Fruit fly (Drosophila melanogaster): Measurements from ENCODE around the gene nop5.

nop5 gene

dm6 chr2L:6925114-6925513, 6.6 kb upstream of the nop5 start:
- TF ChIP-seq CG3919 (GFP tag; optimal IDR thresholded peaks at IDR 0.05) = no peak
- no peak for TF ChIP-seq Eip93F (GFP tag; optimal IDR thresholded peaks at IDR 0.05)
- no peak for TF ChIP-seq vri (GFP tag; optimal IDR thresholded peaks at IDR 0.05)
- TF ChIP-seq CG6792 (GFP tag; optimal IDR thresholded peaks at IDR 0.05) = no peak
- TF ChIP-seq achi (GFP tag; optimal IDR thresholded peaks at IDR 0.05) = no peak
- TF ChIP-seq CG8319 (GFP tag; optimal IDR thresholded peaks at IDR 0.05) = no peak
- no peak for TF ChIP-seq eg (GFP tag; IDR thresholded peaks at IDR 0.05)
- TF ChIP-seq CG6163 (GFP tag; IDR thresholded peaks at IDR 0.05) = no peak

- TF ChIP-seq CG8319 (GFP tag; optimal IDR thresholded peaks at IDR 0.05) (peak; percentile 49), dsx (GFP tag; optimal IDR thresholded peaks at IDR 0.05; ENCODE audit: poor library complexity, severe bottlenecking) (peak; percentile 78), CG11762 (GFP tag; optimal IDR thresholded peaks at IDR 0.05; ENCODE audit: insufficient read depth) (peak; percentile 88), fd59A (GFP tag; optimal IDR thresholded peaks at IDR 0.05) (no peak), CG3919 (GFP tag; optimal IDR thresholded peaks at IDR 0.05) (no peak), dac (GFP tag; optimal IDR thresholded peaks at IDR 0.05) (peak; percentile 85), vri (GFP tag; optimal IDR thresholded peaks at IDR 0.05) (peak; percentile 66), CG4318 (GFP tag; optimal IDR thresholded peaks at IDR 0.05) (peak; percentile 74), esn (GFP tag; optimal IDR thresholded peaks at IDR 0.05) (peak; percentile 83), Sox102F (GFP tag; optimal IDR thresholded peaks at IDR 0.05) (no peak), achi (GFP tag; optimal IDR thresholded peaks at IDR 0.05) (peak; percentile 84), CG31627 (GFP tag; optimal IDR thresholded peaks at IDR 0.05) (peak; percentile 80), lz (GFP tag; optimal IDR thresholded peaks at IDR 0.05) (peak; percentile 78), CG8119 (GFP tag; IDR thresholded peaks at IDR 0.05) (no peak; the same call in 2 of the 3 replicates), eg (GFP tag; IDR thresholded peaks at IDR 0.05) (no peak; the same call in 2 of the 3 replicates), CG7368 (GFP tag; optimal IDR thresholded peaks at IDR 0.05) (peak; percentile 71), CG6163 (GFP tag; IDR thresholded peaks at IDR 0.05) (no peak; the same call in 1 of the 3 replicates), CG6854 (GFP tag; optimal IDR thresholded peaks at IDR 0.05) (peak; percentile 62), CG1621 (tag; optimal IDR thresholded peaks at IDR 0.05) (peak; percentile 72), CG10669 (GFP tag; optimal IDR thresholded peaks at IDR 0.05) (peak; percentile 80), CG3032 (tag; optimal IDR thresholded peaks at IDR 0.05) (peak; percentile 78), CG6808 (GFP tag; optimal IDR thresholded peaks at IDR 0.05) (peak; percentile 68), Hr39 (GFP tag; optimal IDR thresholded peaks at IDR 0.05) (peak; percentile 77), CG11294 (GFP tag; IDR thresholded peaks at IDR 0.05) (no peak; the same call in 1 of the 2 replicates), Sox15 (GFP tag; optimal IDR thresholded peaks at IDR 0.05) (peak; percentile 48), CG34406 (GFP tag; optimal IDR thresholded peaks at IDR 0.05) (peak; percentile 71), Gug (GFP tag; IDR thresholded peaks at IDR 0.05) (peak; percentile 78), salr (GFP tag; optimal IDR thresholded peaks at IDR 0.05) (peak; percentile 64 to 77), Blimp-1 (GFP tag; optimal IDR thresholded peaks at IDR 0.05) (peak; percentile 75), CG8632 (GFP tag; optimal IDR thresholded peaks at IDR 0.05) (peak; percentile 64), CG9139 (GFP tag; optimal IDR thresholded peaks at IDR 0.05) (peak; percentile 51), acj6 (GFP tag; optimal IDR thresholded peaks at IDR 0.05) (peak; percentile 83), cyc (GFP tag; optimal IDR thresholded peaks at IDR 0.05) (peak; percentile 69), Lpt (GFP tag; optimal IDR thresholded peaks at IDR 0.05) (peak; percentile 70), Eip93F (GFP tag; optimal IDR thresholded peaks at IDR 0.05) (no peak), fd85E (GFP tag; optimal IDR thresholded peaks at IDR 0.05) (no peak), Ets96B (tag; optimal IDR thresholded peaks at IDR 0.05) (peak; percentile 83), svp (GFP tag) (no peak), Sox14 (GFP tag; optimal IDR thresholded peaks at IDR 0.05) (peak; percentile 84), CG16779 (tag; optimal IDR thresholded peaks at IDR 0.05) (no peak), ss (GFP tag; optimal IDR thresholded peaks at IDR 0.05) (peak in 1 of 2 experiments; percentile 58), Met (GFP tag; optimal IDR thresholded peaks at IDR 0.05) (peak; percentile 72), OdsH (GFP tag; optimal IDR thresholded peaks at IDR 0.05) (peak; percentile 83), pdm3 (GFP tag; optimal IDR thresholded peaks at IDR 0.05) (peak; percentile 87), CG15336 (GFP tag; IDR thresholded peaks at IDR 0.05) (peak; percentile 92), Hr38 (GFP tag; optimal IDR thresholded peaks at IDR 0.05) (peak; percentile 41)
Observed at dm6 chr2L:6922091-6922753, 3.7 kb upstream of the nop5 start.

Measured in whole organism, prepupa.